Fruit fly (Drosophila melanogaster) whole organism, embryonic: ENCODE data around the gene CG12522.

ENCODE experiments used
- CG1647 ChIP-seq: fragments of 200-800 bp; sonication (Bioruptor generic); optimal IDR thresholded peaks from 3 replicates; lab custom pipeline; 2016; ENCODE audit warnings: missing biosample characterization, missing genetic modification characterization
- MTF-1 ChIP-seq: fragments of 200-800 bp; sonication (Bioruptor generic); optimal IDR thresholded peaks from 2 replicates; lab custom pipeline; 2018; ENCODE audit warnings: missing biosample characterization, mild to moderate bottlenecking, missing genetic modification characterization, borderline replicate concordance
- ems ChIP-seq: fragments of 200-800 bp; sonication (Bioruptor generic); optimal IDR thresholded peaks from 3 replicates; lab custom pipeline; 2016; ENCODE audit warnings: missing biosample characterization, missing genetic modification characterization
- lilli ChIP-seq: fragments of 200-800 bp; sonication (Bioruptor generic); optimal IDR thresholded peaks from 3 replicates; lab custom pipeline; 2016; ENCODE audit warnings: missing biosample characterization, missing genetic modification characterization
- sens ChIP-seq: fragments of 200-800 bp; sonication (Bioruptor generic); peaks from one replicate; lab custom pipeline; 2016; ENCODE audit warnings: missing biosample characterization, missing genetic modification characterization

dm6 chr3L:11155380-11155779, 47.3 kb downstream of the CG12522 start:
- TF ChIP-seq sens = peak; percentile 63
- no peak for TF ChIP-seq CG1647 (GFP tag; lab: Kevin White, UChicago)
- TF ChIP-seq lilli = no peak
- TF ChIP-seq MTF-1 (GFP tag; lab: Kevin White, UChicago) = no peak
- no peak for TF ChIP-seq ems (GFP tag; lab: Kevin White, UChicago)
